Fruit fly (Drosophila melanogaster): Measurements from ENCODE around the gene CG13244.

The CG13244 gene

dm6 chr2L:15912901-15913673, 3.6 kb upstream of the CG13244 start (continued):
- no peak for TF ChIP-seq chn (GFP tag; optimal IDR thresholded peaks at IDR 0.05)
- peak; percentile 80 for TF ChIP-seq CG15601 (tag; optimal IDR thresholded peaks at IDR 0.05)
- TF ChIP-seq Nf-YC (tag; optimal IDR thresholded peaks at IDR 0.05): peak; percentile 69
- TF ChIP-seq mam (GFP tag; optimal IDR thresholded peaks at IDR 0.05): no peak
- TF ChIP-seq CG11695 (GFP tag; IDR thresholded peaks at IDR 0.05): peak; percentile 60; the same call in 2 of the 3 replicates
- no peak for TF ChIP-seq Atf3 (GFP tag; optimal IDR thresholded peaks at IDR 0.05)
- no peak for TF ChIP-seq MBD-R2 (GFP tag; IDR thresholded peaks at IDR 0.05)
- no peak for TF ChIP-seq CG15073 (GFP tag; optimal IDR thresholded peaks at IDR 0.05)
- TF ChIP-seq fd102C (GFP tag; optimal IDR thresholded peaks at IDR 0.05): no peak
- no peak for TF ChIP-seq CG4854 (GFP tag; optimal IDR thresholded peaks at IDR 0.05)
- peak; percentile 98 for TF ChIP-seq abd-A (tag; optimal IDR thresholded peaks at IDR 0.05)
- no peak for TF ChIP-seq CG43689 (GFP tag; IDR thresholded peaks at IDR 0.05)
- TF ChIP-seq CG14965 (GFP tag; optimal IDR thresholded peaks at IDR 0.05; ENCODE audit: borderline replicate concordance): no peak
- peak; percentile 58 for TF ChIP-seq NfI (GFP tag; optimal IDR thresholded peaks at IDR 0.05)
- TF ChIP-seq psq (GFP tag; optimal IDR thresholded peaks at IDR 0.05): peak; percentile 15
- TF ChIP-seq pho (GFP tag; optimal IDR thresholded peaks at IDR 0.05): peak; percentile 26
- no peak for TF ChIP-seq hb (GFP tag; IDR thresholded peaks at IDR 0.05; ENCODE audit: partially characterized antibody)
- TF ChIP-seq Trl (optimal IDR thresholded peaks at IDR 0.05): peak in 1 of 2 experiments; percentile 4
- no peak for TF ChIP-seq Trl (GFP tag; optimal IDR thresholded peaks at IDR 0.05)
- no peak for TF ChIP-seq yki (optimal IDR thresholded peaks at IDR 0.05)
- TF ChIP-seq slbo (GFP tag; IDR thresholded peaks at IDR 0.05): peak; percentile 63
- TF ChIP-seq amos (GFP tag; IDR thresholded peaks at IDR 0.05; ENCODE audit: partially characterized antibody): peak; percentile 23; the same call in 1 of the 2 replicates
- peak; percentile 88 for TF ChIP-seq CG9437 (GFP tag; optimal IDR thresholded peaks at IDR 0.05)
- peak; percentile 39; the same call in 1 of the 2 replicates for TF ChIP-seq chm (GFP tag; IDR thresholded peaks at IDR 0.05)
- no peak for TF ChIP-seq sim (GFP tag; IDR thresholded peaks at IDR 0.05)
- peak; percentile 7; the same call in 1 of the 3 replicates for TF ChIP-seq CG34422 (GFP tag; IDR thresholded peaks at IDR 0.05)
- peak; percentile 37 for TF ChIP-seq tin (GFP tag; optimal IDR thresholded peaks at IDR 0.05)
- TF ChIP-seq CG10147 (GFP tag; optimal IDR thresholded peaks at IDR 0.05): peak; percentile 66
- peak; percentile 79 for TF ChIP-seq PHDP (tag; optimal IDR thresholded peaks at IDR 0.05)
- peak; percentile 38 for TF ChIP-seq Chrac-16 (GFP tag; optimal IDR thresholded peaks at IDR 0.05)
- no peak for TF ChIP-seq Optix (GFP tag; IDR thresholded peaks at IDR 0.05)
- TF ChIP-seq CG11560 (tag; IDR thresholded peaks at IDR 0.05): 0 out of 3 replicates have a peak, but pooled peaks have one; percentile 50
- TF ChIP-seq emc (GFP tag; optimal IDR thresholded peaks at IDR 0.05): no peak
- TF ChIP-seq TFAM (GFP tag; optimal IDR thresholded peaks at IDR 0.05): no peak
- TF ChIP-seq Fer2 (tag; optimal IDR thresholded peaks at IDR 0.05): no peak
- TF ChIP-seq kah (GFP tag; optimal IDR thresholded peaks at IDR 0.05): no peak
- peak; percentile 67 for TF ChIP-seq GATAe (GFP tag; conservative IDR thresholded peaks at IDR 0.05)
- TF ChIP-seq z (GFP tag; IDR thresholded peaks at IDR 0.05): peak; percentile 74
- TF ChIP-seq ara (GFP tag; IDR thresholded peaks at IDR 0.05): no peak; the same call in 1 of the 2 replicates
- no peak for TF ChIP-seq bowl (GFP tag; IDR thresholded peaks at IDR 0.05)
- no peak for TF ChIP-seq CG10321 (GFP tag; IDR thresholded peaks at IDR 0.05)
- no peak for TF ChIP-seq Oaz (GFP tag; IDR thresholded peaks at IDR 0.05)
- no peak for TF ChIP-seq CG2129 (GFP tag; IDR thresholded peaks at IDR 0.05; ENCODE audit: partially characterized antibody)
- 0 out of 2 replicates have a peak, but pooled peaks have one; percentile 39 for TF ChIP-seq gsb (GFP tag; IDR thresholded peaks at IDR 0.05)
- TF ChIP-seq schlank (tag; optimal IDR thresholded peaks at IDR 0.05): peak; percentile 17
- no peak for TF ChIP-seq YL-1 (GFP tag; optimal IDR thresholded peaks at IDR 0.05)
- peak; percentile 78 for TF ChIP-seq CG9727 (GFP tag; optimal IDR thresholded peaks at IDR 0.05)
- TF ChIP-seq CG31224 (GFP tag; IDR thresholded peaks at IDR 0.05): peak; percentile 93; the same call in 1 of the 2 replicates
- TF ChIP-seq Awh (GFP tag; IDR thresholded peaks at IDR 0.05): no peak
- TF ChIP-seq kay (GFP tag; optimal IDR thresholded peaks at IDR 0.05): no peak
- TF ChIP-seq CG9609 (GFP tag; optimal IDR thresholded peaks at IDR 0.05): no peak
